Worm (Caenorhabditis elegans) whole organism, mixed stage, embryonic: ENCODE data around the gene col-12.

ENCODE experiments used
- M03D4.4 ChIP-seq: sonication (generic microtip); optimal IDR thresholded peaks from 2 replicates; lab custom pipeline; 2017; ENCODE audit warnings: mild to moderate bottlenecking, missing genetic modification characterization, missing compliant biosample characterization
- bed-3 ChIP-seq: fragments of 200-800 bp; sonication (Bioruptor generic); optimal IDR thresholded peaks from 3 replicates; lab custom pipeline; 2018; ENCODE audit warnings: mild to moderate bottlenecking, missing genetic modification characterization, moderate library complexity, missing compliant biosample characterization
- blmp-1 ChIP-seq: fragments of 150-350 bp; optimal IDR thresholded peaks from 2 replicates; lab custom pipeline; 2014; ENCODE audit warnings: missing biosample characterization, missing genetic modification characterization
- ceh-39 ChIP-seq: fragments of 150-350 bp; optimal IDR thresholded peaks from 2 replicates; lab custom pipeline; 2014; ENCODE audit warnings: missing biosample characterization, missing genetic modification characterization
- ceh-83 ChIP-seq: fragments of 200-800 bp; sonication (Bioruptor generic); optimal IDR thresholded peaks from 2 replicates; lab custom pipeline; 2018; ENCODE audit warnings: mild to moderate bottlenecking, missing genetic modification characterization, missing compliant biosample characterization
- ces-1 ChIP-seq: fragments of 150-350 bp; optimal IDR thresholded peaks from 2 replicates; lab custom pipeline; 2014; ENCODE audit warnings: missing biosample characterization, missing genetic modification reagents, missing genetic modification characterization
- cnd-1 ChIP-seq: fragments of 200-800 bp; sonication (Bioruptor generic); optimal IDR thresholded peaks from 2 replicates; lab custom pipeline; 2018; ENCODE audit warnings: mild to moderate bottlenecking, missing genetic modification characterization, missing compliant biosample characterization
- drap-1 ChIP-seq: fragments of 200-800 bp; sonication (Bioruptor generic); optimal IDR thresholded peaks from 3 replicates; lab custom pipeline; 2018; ENCODE audit warnings: mild to moderate bottlenecking, missing genetic modification characterization, missing compliant biosample characterization
- elt-1 ChIP-seq: sonication (generic microtip); optimal IDR thresholded peaks from 2 replicates; lab custom pipeline; 2017; ENCODE audit warnings: missing genetic modification characterization, mild to moderate bottlenecking, missing compliant biosample characterization, antibody characterized with exemption, moderate library complexity, borderline replicate concordance; ENCODE audit not compliant: insufficient read depth
- elt-3 ChIP-seq: fragments of 150-350 bp; optimal IDR thresholded peaks from 2 replicates; lab custom pipeline; 2014; ENCODE audit warnings: missing biosample characterization, missing genetic modification characterization
- flh-1 ChIP-seq: fragments of 200-800 bp; sonication (Bioruptor generic); optimal IDR thresholded peaks from 2 replicates; lab custom pipeline; 2018; ENCODE audit warnings: mild to moderate bottlenecking, missing genetic modification characterization, moderate library complexity, missing compliant biosample characterization
- ham-2 ChIP-seq: fragments of 200-800 bp; sonication (Bioruptor generic); optimal IDR thresholded peaks from 2 replicates; lab custom pipeline; 2018; ENCODE audit warnings: mild to moderate bottlenecking, missing genetic modification characterization, missing compliant biosample characterization
- hlh-1 ChIP-seq: fragments of 150-350 bp; optimal IDR thresholded peaks from 2 replicates; lab custom pipeline; 2014; ENCODE audit warnings: missing biosample characterization, missing genetic modification reagents, missing genetic modification characterization
- lin-13 ChIP-seq: fragments of 150-350 bp; optimal IDR thresholded peaks from 2 replicates; lab custom pipeline; 2014; ENCODE audit warnings: missing biosample characterization, missing genetic modification characterization
- lin-32 ChIP-seq: fragments of 200-800 bp; sonication (Bioruptor generic); optimal IDR thresholded peaks from 2 replicates; lab custom pipeline; 2018; ENCODE audit warnings: mild to moderate bottlenecking, missing genetic modification characterization, missing compliant biosample characterization
- lsy-2 ChIP-seq: fragments of 150-350 bp; optimal IDR thresholded peaks from 2 replicates; lab custom pipeline; 2014; ENCODE audit warnings: missing biosample characterization, missing genetic modification characterization
- mab-5 ChIP-seq: fragments of 150-350 bp; optimal IDR thresholded peaks from 2 replicates; lab custom pipeline; 2014; ENCODE audit warnings: missing biosample characterization, missing genetic modification characterization
- mep-1 ChIP-seq: fragments of 150-350 bp; optimal IDR thresholded peaks from 2 replicates; lab custom pipeline; 2017; ENCODE audit warnings: missing biosample characterization, missing genetic modification reagents, missing genetic modification characterization, inconsistent platforms
- mls-2 ChIP-seq: sonication (generic microtip); optimal IDR thresholded peaks from 2 replicates; lab custom pipeline; 2016; ENCODE audit warnings: mild to moderate bottlenecking, missing genetic modification characterization, moderate library complexity, missing compliant biosample characterization
- nhr-12 ChIP-seq: fragments of 150-350 bp; optimal IDR thresholded peaks from 2 replicates; lab custom pipeline; 2014; ENCODE audit warnings: missing biosample characterization, missing genetic modification characterization
- nhr-2 ChIP-seq: fragments of 150-350 bp; optimal IDR thresholded peaks from 2 replicates; lab custom pipeline; 2014; ENCODE audit warnings: missing biosample characterization, missing genetic modification characterization
- nhr-237 ChIP-seq: fragments of 150-350 bp; optimal IDR thresholded peaks from 2 replicates; lab custom pipeline; 2014; ENCODE audit warnings: missing biosample characterization, missing genetic modification characterization
- nhr-28 ChIP-seq: fragments of 150-350 bp; optimal IDR thresholded peaks from 2 replicates; lab custom pipeline; 2014; ENCODE audit warnings: missing biosample characterization, missing genetic modification characterization
- nhr-76 ChIP-seq: sonication (generic microtip); optimal IDR thresholded peaks from 2 replicates; lab custom pipeline; 2017; ENCODE audit warnings: missing biosample characterization, missing genetic modification characterization
- pha-4 ChIP-seq: fragments of 150-350 bp; optimal IDR thresholded peaks from 2 replicates; lab custom pipeline; 2018; ENCODE audit warnings: missing biosample characterization, missing genetic modification reagents, missing genetic modification characterization
- sem-2 ChIP-seq: fragments of 200-800 bp; sonication (Bioruptor generic); optimal IDR thresholded peaks from 2 replicates; lab custom pipeline; 2018; ENCODE audit warnings: mild to moderate bottlenecking, missing genetic modification characterization, missing compliant biosample characterization
- snpc-4 ChIP-seq: fragments of 150-350 bp; optimal IDR thresholded peaks from 2 replicates; lab custom pipeline; 2014; ENCODE audit warnings: missing biosample characterization, missing genetic modification characterization
- sptf-1 ChIP-seq: sonication (generic microtip); optimal IDR thresholded peaks from 2 replicates; lab custom pipeline; 2017; ENCODE audit warnings: mild to moderate bottlenecking, missing genetic modification characterization, moderate library complexity, missing compliant biosample characterization
- unc-120 ChIP-seq: sonication (generic microtip); optimal IDR thresholded peaks from 2 replicates; lab custom pipeline; 2017; ENCODE audit warnings: missing genetic modification characterization, missing compliant biosample characterization; ENCODE audit not compliant: poor library complexity, severe bottlenecking
- unc-39 ChIP-seq: fragments of 150-350 bp; optimal IDR thresholded peaks from 2 replicates; lab custom pipeline; 2014; ENCODE audit warnings: missing biosample characterization, missing genetic modification characterization
- unc-62 ChIP-seq: fragments of 150-350 bp; optimal IDR thresholded peaks from 2 replicates; lab custom pipeline; 2014; ENCODE audit warnings: missing biosample characterization, missing genetic modification reagents, missing genetic modification characterization
- zip-8 ChIP-seq: fragments of 150-350 bp; optimal IDR thresholded peaks from 2 replicates; lab custom pipeline; 2014; ENCODE audit warnings: missing biosample characterization, missing genetic modification characterization
- ztf-11 ChIP-seq: fragments of 150-350 bp; optimal IDR thresholded peaks from 2 replicates; lab custom pipeline; 2014; ENCODE audit warnings: missing biosample characterization, missing genetic modification characterization

Gene col-12

ce11 chrV:10418961-10419360 lies 6.0 kb downstream of the col-12 start, which contains the start of gene F15H10.5:
TSS of gene F15H10.5 (minus strand) at chrV:10419061.
- TF ChIP-seq blmp-1 (tag; lab: Kevin White, UChicago) (no peak), unc-62 (GFP tag; lab: Kevin White, UChicago) (no peak), lin-32 (no peak), unc-39 (tag; lab: Kevin White, UChicago) (no peak), elt-1 (no peak), drap-1 (GFP tag; lab: Kevin White, UChicago) (no peak), ztf-11 (no peak), zip-8 (tag; lab: Kevin White, UChicago) (no peak), snpc-4 (no peak)

- TF ChIP-seq ceh-39 (no peak), elt-3 (tag; lab: Kevin White, UChicago) (no peak), bed-3 (GFP tag; lab: Kevin White, UChicago) (no peak), nhr-12 (tag; lab: Kevin White, UChicago) (no peak), unc-120 (tag; lab: Kevin White, UChicago) (no peak), unc-39 (tag; lab: Kevin White, UChicago) (no peak), sptf-1 (no peak), lsy-2 (tag; lab: Kevin White, UChicago) (no peak), mep-1 (tag; lab: Kevin White, UChicago) (no peak), ham-2 (GFP tag; lab: Kevin White, UChicago) (no peak), ceh-83 (GFP tag; lab: Kevin White, UChicago) (no peak), M03D4.4 (tag; lab: Kevin White, UChicago) (no peak), flh-1 (GFP tag; lab: Kevin White, UChicago) (no peak), pha-4 (no peak)
Measured at ce11 chrV:10416925-10417324, 8.1 kb downstream of the col-12 start, which contains the start of gene F15H10.10. TSS of gene F15H10.10 (minus strand) at chrV:10417025.

- TF ChIP-seq M03D4.4 (tag; lab: Kevin White, UChicago) (no peak), ztf-11 (no peak), hlh-1 (no peak), nhr-28 (no peak), lin-32 (no peak), bed-3 (GFP tag; lab: Kevin White, UChicago) (no peak), nhr-237 (tag; lab: Kevin White, UChicago) (no peak), nhr-76 (no peak), drap-1 (GFP tag; lab: Kevin White, UChicago) (no peak), ceh-83 (GFP tag; lab: Kevin White, UChicago) (no peak), cnd-1 (tag; lab: Kevin White, UChicago) (no peak), elt-1 (no peak), unc-39 (tag; lab: Kevin White, UChicago) (no peak), flh-1 (GFP tag; lab: Kevin White, UChicago) (no peak), nhr-12 (tag; lab: Kevin White, UChicago) (no peak), pha-4 (no peak), mab-5 (tag; lab: Kevin White, UChicago) (no peak), zip-8 (tag; lab: Kevin White, UChicago) (no peak)
Measured at ce11 chrV:10414610-10415009, 10.4 kb downstream of the col-12 start, which contains the start of gene F15H10.9. TSS of gene F15H10.9 (minus strand) at chrV:10414710.

- no peak for TF ChIP-seq pha-4
- no peak for TF ChIP-seq nhr-28
- TF ChIP-seq, all 35 proteins: peak for 0
Measured at ce11 chrV:10410030-10410713, 14.8 kb downstream of the col-12 start, which contains the start of gene F15H10.12. TSS of gene F15H10.12 (minus strand) at chrV:10410080.

- no peak for TF ChIP-seq nhr-237 (tag; lab: Kevin White, UChicago)
- no peak for TF ChIP-seq nhr-76
Measured at ce11 chrV:10406313-10406712, 18.7 kb downstream of the col-12 start, which contains the start of gene F15H10.7. TSS of gene F15H10.7 (minus strand) at chrV:10406413.

ce11 chrV:10404701-10405100 lies 20.3 kb downstream of the col-12 start:
- TF ChIP-seq ztf-11 = no peak
- TF ChIP-seq nhr-2 (tag; lab: Kevin White, UChicago) = no peak
- no peak for TF ChIP-seq ham-2 (GFP tag; lab: Kevin White, UChicago)
- TF ChIP-seq elt-1 = no peak
- no peak for TF ChIP-seq lin-13 (tag; lab: Kevin White, UChicago)
- no peak for TF ChIP-seq mep-1 (tag; lab: Kevin White, UChicago)
- TF ChIP-seq mls-2 (tag; lab: Kevin White, UChicago) = no peak
- TF ChIP-seq sem-2 = no peak
- TF ChIP-seq ceh-39 = no peak
- TF ChIP-seq ceh-83 (GFP tag; lab: Kevin White, UChicago) = no peak
- TF ChIP-seq blmp-1 (tag; lab: Kevin White, UChicago) = no peak
- no peak for TF ChIP-seq flh-1 (GFP tag; lab: Kevin White, UChicago)
- TF ChIP-seq snpc-4 = no peak
- no peak for TF ChIP-seq elt-3 (tag; lab: Kevin White, UChicago)
- no peak for TF ChIP-seq nhr-76
- TF ChIP-seq sptf-1 = no peak
- no peak for TF ChIP-seq unc-120 (tag; lab: Kevin White, UChicago)
- no peak for TF ChIP-seq ces-1 (GFP tag; lab: Kevin White, UChicago)
- no peak for TF ChIP-seq drap-1 (GFP tag; lab: Kevin White, UChicago)
